Worm (Caenorhabditis elegans) whole organism, L4/young adult: ENCODE results near the gene F09G2.8.

Experiments
- W03F9.2 ChIP-seq: fragments of 150-350 bp; optimal IDR thresholded peaks from 2 replicates; lab custom pipeline; 2014; ENCODE audit warnings: missing biosample characterization, missing genetic modification characterization
- dao-5 ChIP-seq: sonication (generic microtip); optimal IDR thresholded peaks from 2 replicates; lab custom pipeline; 2016; ENCODE audit warnings: missing genotype, missing genetic modification characterization, moderate library complexity, missing compliant biosample characterization
- him-1 ChIP-seq: sonication (generic microtip); optimal IDR thresholded peaks from 2 replicates; lab custom pipeline; 2016; ENCODE audit warnings: missing genotype, missing genetic modification reagents, missing genetic modification characterization, missing compliant biosample characterization

DNA sequence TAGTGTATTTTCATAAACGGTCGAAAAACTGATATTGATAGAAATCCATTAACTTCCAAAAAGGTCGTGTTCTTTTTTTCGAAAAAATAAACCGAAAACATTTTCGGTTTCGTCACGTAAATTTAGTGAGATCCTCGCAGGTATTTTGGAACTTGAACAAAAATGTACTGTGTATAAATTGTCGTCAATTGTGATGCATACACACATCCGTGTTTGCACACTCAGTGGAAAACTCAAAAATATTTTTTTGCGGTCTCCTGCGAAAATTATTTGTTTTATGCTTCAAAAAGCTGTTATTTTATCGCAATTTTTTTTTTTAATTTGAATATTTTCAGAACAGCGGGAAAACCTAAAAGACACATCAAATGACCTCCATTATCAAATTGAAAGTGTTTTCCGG, 14.6 kb downstream of the F09G2.8 start, which contains the start of gene cpsf-2:
- TF ChIP-seq him-1 (tag; lab: Kevin White, UChicago) (no peak), dao-5 (no peak), W03F9.2 (tag; lab: Kevin White, UChicago) (no peak)
